Fruit fly (Drosophila melanogaster) whole organism, pupa: Measurements from ENCODE around the gene CG12531.
A peak's percentile ranks its signal among the peaks of the same experiment; 100 is the strongest.

Experiments
- CG12605 ChIP-seq: fragments of 200-800 bp; sonication (Bioruptor generic); IDR thresholded peaks from 2 replicates; pipeline ENCODE4 v1.3.6; 2022; ENCODE audit warnings: missing biosample characterization, missing genetic modification characterization
- CG32121 ChIP-seq: fragments of 200-800 bp; sonication (Bioruptor generic); IDR thresholded peaks from 2 replicates; pipeline ENCODE4 v1.3.6; 2022; ENCODE audit warnings: missing biosample characterization, missing genetic modification characterization
- CG8159 ChIP-seq: fragments of 200-800 bp; sonication (Bioruptor generic); optimal IDR thresholded peaks from 3 replicates; lab custom pipeline; 2018; ENCODE audit warnings: missing biosample characterization, mild to moderate bottlenecking, missing genetic modification characterization, moderate library complexity
- CG9948 ChIP-seq: fragments of 200-800 bp; sonication (Bioruptor generic); optimal IDR thresholded peaks from 2 replicates; lab custom pipeline; 2018; ENCODE audit warnings: missing biosample characterization, mild to moderate bottlenecking, missing genetic modification characterization, moderate library complexity
- Pif1B ChIP-seq: fragments of 200-800 bp; sonication (Bioruptor generic); optimal IDR thresholded peaks from 3 replicates; lab custom pipeline; 2016; ENCODE audit warnings: missing biosample characterization, missing genetic modification characterization

DNA sequence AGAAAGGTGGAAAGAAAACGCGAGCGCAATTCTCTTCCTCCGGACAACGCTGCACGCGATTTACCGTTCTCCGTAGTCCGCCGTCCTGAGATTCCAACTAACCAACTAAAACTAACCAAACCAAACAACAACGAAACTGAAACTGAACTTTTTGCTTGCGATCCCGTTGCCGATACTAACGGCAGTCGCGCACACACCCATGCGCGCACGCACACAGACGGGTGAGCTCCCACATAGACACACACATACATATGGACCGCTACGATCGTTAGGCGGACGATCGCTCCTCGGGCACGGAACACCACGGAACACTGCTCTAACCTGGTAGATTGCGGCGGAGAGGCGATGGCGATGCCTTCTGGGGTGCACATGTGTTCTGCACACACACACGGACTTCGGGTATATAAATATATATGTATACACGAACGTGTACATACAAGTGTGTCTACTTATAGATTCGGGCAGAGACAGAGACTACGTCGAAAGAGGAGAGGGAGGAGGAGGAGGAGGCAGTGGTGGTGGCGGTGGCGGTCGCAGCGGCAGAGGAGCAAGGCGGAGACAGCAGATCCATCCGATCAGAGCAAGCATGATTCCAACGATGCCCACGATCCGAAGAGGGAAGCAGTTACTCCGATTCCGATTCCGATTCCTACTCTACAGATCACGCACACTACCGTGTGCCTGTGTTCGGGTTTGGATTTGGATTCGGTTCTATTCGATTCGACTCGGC is 5.7 kb upstream of the CG12531 start, which contains the start of gene meso18E:
- TF ChIP-seq CG32121 (GFP tag; lab: Robert Waterston, UW) (peak; percentile 47; the same call in 1 of the 2 replicates), CG12605 (no peak), CG9948 (no peak), CG8159 (tag; lab: Kevin White, UChicago) (no peak), Pif1B (GFP tag; lab: Kevin White, UChicago) (no peak)
